Worm (Caenorhabditis elegans): ENCODE results near the gene F21C10.5.
A peak's percentile ranks its signal among the peaks of the same experiment; 100 is the strongest.

The F21C10.5 gene

ce11 chrV:9122004-9122403, 3.4 kb upstream of the F21C10.5 start, which contains the start of gene F21C10.13:
F21C10.13 (plus strand) TSS chrV:9122304.
- no peak for TF ChIP-seq spr-3 (GFP tag; optimal IDR thresholded peaks at IDR 0.05)
- TF ChIP-seq saeg-2 (GFP tag; IDR thresholded peaks at IDR 0.05) = no peak
- TF ChIP-seq nhr-6 (tag; optimal IDR thresholded peaks at IDR 0.05) = no peak
- TF ChIP-seq skn-1 (tag; optimal IDR thresholded peaks at IDR 0.05) = no peak
- TF ChIP-seq hlh-11 (tag; optimal IDR thresholded peaks at IDR 0.05) = no peak
- no peak for TF ChIP-seq Y105C5A.15 (GFP tag; IDR thresholded peaks at IDR 0.05)
- no peak for TF ChIP-seq nhr-77 (tag; optimal IDR thresholded peaks at IDR 0.05)
- no peak for TF ChIP-seq ztf-11 (tag; optimal IDR thresholded peaks at IDR 0.05)
- no peak for TF ChIP-seq php-3 (GFP tag; IDR thresholded peaks at IDR 0.05)
- no peak for TF ChIP-seq dmd-6 (GFP tag; IDR thresholded peaks at IDR 0.05)
- TF ChIP-seq dpl-1 (GFP tag; optimal IDR thresholded peaks at IDR 0.05) = no peak
- TF ChIP-seq Y75B8A.6 (GFP tag; IDR thresholded peaks at IDR 0.05) = no peak
- TF ChIP-seq nhr-48 (tag; optimal IDR thresholded peaks at IDR 0.05) = no peak

- TF ChIP-seq aha-1 (tag) (peak; percentile 76), R02D3.7 (tag; optimal IDR thresholded peaks at IDR 0.05) (no peak)
Observed at ce11 chrV:9123186-9123585, 2.3 kb upstream of the F21C10.5 start, which contains the start of gene F21C10.11. F21C10.11 (plus strand) TSS chrV:9123486.

ce11 chrV:9124180-9124579, 1.3 kb upstream of the F21C10.5 start, which contains the start of gene F21C10.6:
F21C10.6 (plus strand) TSS chrV:9124480.
- no peak for TF ChIP-seq lin-29 (GFP tag; IDR thresholded peaks at IDR 0.05)
- no peak for TF ChIP-seq nhr-237 (tag; optimal IDR thresholded peaks at IDR 0.05)

- TF ChIP-seq fos-1 (tag; optimal IDR thresholded peaks at IDR 0.05) (no peak), F26F4.8 (GFP tag; conservative IDR thresholded peaks at IDR 0.05) (no peak), Y5F2A.4 (GFP tag; optimal IDR thresholded peaks at IDR 0.05) (no peak), hlh-30 (tag; optimal IDR thresholded peaks at IDR 0.05; ENCODE audit: insufficient read depth) (no peak), dmd-6 (GFP tag; IDR thresholded peaks at IDR 0.05) (no peak), ZK546.5 (tag; optimal IDR thresholded peaks at IDR 0.05) (no peak), snpc-4 (tag; optimal IDR thresholded peaks at IDR 0.05) (no peak), zag-1 (tag; optimal IDR thresholded peaks at IDR 0.05) (no peak)
Observed at ce11 chrV:9126316-9126715, 871 bp downstream of the F21C10.5 start, which contains the start of gene F21C10.4. F21C10.4 (plus strand) TSS chrV:9126616.

ce11 chrV:9127773-9128172, 2.3 kb downstream of the F21C10.5 start, which contains the start of gene F21C10.3:
F21C10.3 (plus strand) TSS chrV:9128073.
- no peak for TF ChIP-seq nhr-41 (GFP tag; IDR thresholded peaks at IDR 0.05)
- TF ChIP-seq aha-1 (tag) = peak; percentile 13

- TF ChIP-seq ces-1 (GFP tag; optimal IDR thresholded peaks at IDR 0.05) = peak; percentile 44
- TF ChIP-seq R02D3.7 (tag; optimal IDR thresholded peaks at IDR 0.05) = no peak
- TF ChIP-seq spr-1 (tag; optimal IDR thresholded peaks at IDR 0.05) = no peak
- peak; percentile 77 for TF ChIP-seq mxl-3 (GFP tag; optimal IDR thresholded peaks at IDR 0.05)
- TF ChIP-seq ctbp-1 (GFP tag; IDR thresholded peaks at IDR 0.05) = peak; percentile 70; the same call in 1 of the 2 replicates
- peak; percentile 64 to 93 for TF ChIP-seq mdl-1 (tag; optimal IDR thresholded peaks at IDR 0.05)
- TF ChIP-seq ceh-82 (tag; optimal IDR thresholded peaks at IDR 0.05) = no peak
- TF ChIP-seq jun-1 (tag; optimal IDR thresholded peaks at IDR 0.05) = no peak
- TF ChIP-seq hmg-1.1 (GFP tag; IDR thresholded peaks at IDR 0.05) = peak; percentile 69
- peak; percentile 11 for TF ChIP-seq F37D6.2 (tag; optimal IDR thresholded peaks at IDR 0.05)
- peak; percentile 45; the same call in 1 of the 2 replicates for TF ChIP-seq snpc-1.2 (GFP tag; IDR thresholded peaks at IDR 0.05)
- TF ChIP-seq hlh-30 (tag; optimal IDR thresholded peaks at IDR 0.05; ENCODE audit: insufficient read depth) = peak; percentile 86
- TF ChIP-seq nhr-11 (tag; optimal IDR thresholded peaks at IDR 0.05) = peak; percentile 84
- peak; percentile 41 for TF ChIP-seq nhr-48 (tag; optimal IDR thresholded peaks at IDR 0.05)
- no peak for TF ChIP-seq nhr-6 (tag; optimal IDR thresholded peaks at IDR 0.05)
- TF ChIP-seq ceh-44 (GFP tag; IDR thresholded peaks at IDR 0.05) = no peak
- peak; percentile 41; the same call in 1 of the 2 replicates for TF ChIP-seq dmd-6 (GFP tag; IDR thresholded peaks at IDR 0.05)
- peak; percentile 15 for TF ChIP-seq fkh-10 (GFP tag; optimal IDR thresholded peaks at IDR 0.05)
- TF ChIP-seq F10B5.3 (tag; optimal IDR thresholded peaks at IDR 0.05) = no peak
Observed at ce11 chrV:9128562-9128961, 3.1 kb downstream of the F21C10.5 start.

All from whole organism, L4 larva.